Worm (Caenorhabditis elegans): ENCODE data around the gene lys-5.
A peak's percentile ranks its signal among the peaks of the same experiment; 100 is the strongest.

The lys-5 gene

ce11 chrIV:11627847-11628246 lies 2.5 kb upstream of the lys-5 start, which contains the start of gene lys-6:
lys-6 (minus strand) TSS chrIV:11627947.
- TF ChIP-seq efl-1 (optimal IDR thresholded peaks at IDR 0.05), result no peak
- TF ChIP-seq efl-1 (GFP tag; optimal IDR thresholded peaks at IDR 0.05 in 1 of 2), result peak in 1 of 2 experiments; percentile 68
- no peak for TF ChIP-seq fkh-4 (tag; optimal IDR thresholded peaks at IDR 0.05; ENCODE audit: borderline replicate concordance)
- TF ChIP-seq egl-27 (tag; optimal IDR thresholded peaks at IDR 0.05), result no peak
- TF ChIP-seq nhr-76 (tag; optimal IDR thresholded peaks at IDR 0.05), result no peak
- TF ChIP-seq nhr-71 (tag; optimal IDR thresholded peaks at IDR 0.05), result no peak
- TF ChIP-seq C04F5.9 (tag; optimal IDR thresholded peaks at IDR 0.05), result no peak

ce11 chrIV:11623759-11624287 lies 1.6 kb downstream of the lys-5 start:
- TF ChIP-seq lin-35 (GFP tag; optimal IDR thresholded peaks at IDR 0.05), result peak in 1 of 2 experiments; percentile 4
- no peak for TF ChIP-seq egl-13 (tag; optimal IDR thresholded peaks at IDR 0.05)
- TF ChIP-seq elt-2 (tag; optimal IDR thresholded peaks at IDR 0.05), result peak; percentile 72
- no peak for TF ChIP-seq aly-2 (tag; optimal IDR thresholded peaks at IDR 0.05)
- TF ChIP-seq alr-1 (tag; optimal IDR thresholded peaks at IDR 0.05; ENCODE audit: borderline replicate concordance), result no peak
- TF ChIP-seq hlh-4 (tag; optimal IDR thresholded peaks at IDR 0.05), result no peak
- peak; percentile 38 for TF ChIP-seq nhr-20 (tag; optimal IDR thresholded peaks at IDR 0.05)

- no peak for TF ChIP-seq efl-1 (optimal IDR thresholded peaks at IDR 0.05)
- TF ChIP-seq efl-1 (GFP tag; optimal IDR thresholded peaks at IDR 0.05 in 1 of 2), result peak in 1 of 2 experiments; percentile 6
- no peak for TF ChIP-seq zip-4 (GFP tag; optimal IDR thresholded peaks at IDR 0.05)
- TF ChIP-seq nhr-237 (tag; optimal IDR thresholded peaks at IDR 0.05), result no peak
- TF ChIP-seq pag-3 (tag; optimal IDR thresholded peaks at IDR 0.05; ENCODE audit: borderline replicate concordance, insufficient read depth), result no peak
- TF ChIP-seq elt-2 (tag; optimal IDR thresholded peaks at IDR 0.05), result peak; percentile 68
- TF ChIP-seq nhr-20 (tag; optimal IDR thresholded peaks at IDR 0.05), result peak; percentile 17
- peak; percentile 39 for TF ChIP-seq jun-1 (tag; optimal IDR thresholded peaks at IDR 0.05)
- no peak for TF ChIP-seq nhr-84 (tag; optimal IDR thresholded peaks at IDR 0.05)
- TF ChIP-seq ceh-90 (tag; optimal IDR thresholded peaks at IDR 0.05), result no peak
- no peak for TF ChIP-seq mab-9 (GFP tag; IDR thresholded peaks at IDR 0.05)
These were observed 2.3 kb downstream of the lys-5 start, which contains the start of gene lys-4 for ce11 chrIV:11623060-11623459. lys-4 (minus strand) TSS chrIV:11623174.

ce11 chrIV:11622336-11622735 lies 3.0 kb downstream of the lys-5 start:
- no peak for TF ChIP-seq aha-1 (tag; optimal IDR thresholded peaks at IDR 0.05)
- no peak for TF ChIP-seq sup-37 (GFP tag; optimal IDR thresholded peaks at IDR 0.05)
- no peak for TF ChIP-seq mep-1 (tag; optimal IDR thresholded peaks at IDR 0.05)
- no peak for TF ChIP-seq isw-1 (GFP tag; IDR thresholded peaks at IDR 0.05)
- TF ChIP-seq aly-2 (tag; optimal IDR thresholded peaks at IDR 0.05), result no peak
- no peak for TF ChIP-seq elt-3 (tag; optimal IDR thresholded peaks at IDR 0.05)
- no peak for TF ChIP-seq fkh-10 (GFP tag; optimal IDR thresholded peaks at IDR 0.05)
- no peak for TF ChIP-seq ceh-90 (tag; optimal IDR thresholded peaks at IDR 0.05)
- TF ChIP-seq C16A3.4 (tag; optimal IDR thresholded peaks at IDR 0.05), result no peak
- TF ChIP-seq fkh-4 (tag; optimal IDR thresholded peaks at IDR 0.05; ENCODE audit: borderline replicate concordance), result no peak

ce11 chrIV:11620909-11621308 lies 4.5 kb downstream of the lys-5 start, which contains the start of gene dsl-5:
dsl-5 (minus strand) TSS chrIV:11621009.
- no peak for TF ChIP-seq ceh-82 (tag; optimal IDR thresholded peaks at IDR 0.05)
- TF ChIP-seq hpl-2 (GFP tag; optimal IDR thresholded peaks at IDR 0.05), result no peak
- TF ChIP-seq nhr-85 (tag), result peak; percentile 61
- no peak for TF ChIP-seq nhr-84 (tag; optimal IDR thresholded peaks at IDR 0.05)
- TF ChIP-seq F16B12.6 (tag; optimal IDR thresholded peaks at IDR 0.05), result no peak
- no peak for TF ChIP-seq nhr-11 (tag; optimal IDR thresholded peaks at IDR 0.05)

Measured in whole organism, L1 larva.